Worm (Caenorhabditis elegans) whole organism, young adult: ENCODE results near the gene pud-4.
A peak's percentile ranks its signal among the peaks of the same experiment; 100 is the strongest.

ENCODE experiments used
- B0019.2 ChIP-seq: fragments of 200-800 bp; sonication (Bioruptor generic); conservative IDR thresholded peaks from 2 replicates; pipeline ENCODE4 v1.3.6; 2022; ENCODE audit warnings: missing genetic modification reagents, missing genetic modification characterization, missing compliant biosample characterization
- D2030.7 ChIP-seq: fragments of 200-800 bp; sonication (Bioruptor generic); IDR thresholded peaks from 2 replicates; pipeline ENCODE4 v1.3.6; 2022; ENCODE audit warnings: missing genetic modification reagents, missing genetic modification characterization, missing compliant biosample characterization
- F33H1.4 ChIP-seq: fragments of 200-800 bp; sonication (Bioruptor generic); IDR thresholded peaks from 2 replicates; pipeline ENCODE4 v1.3.6; 2022; ENCODE audit warnings: missing genetic modification reagents, missing genetic modification characterization, missing compliant biosample characterization
- F37B4.10 ChIP-seq: fragments of 200-800 bp; sonication (Bioruptor generic); IDR thresholded peaks from 2 replicates; pipeline ENCODE4 v1.3.6; 2022; ENCODE audit warnings: missing genetic modification characterization, missing compliant biosample characterization
- F49E8.2 ChIP-seq: sonication (generic microtip); optimal IDR thresholded peaks from 3 replicates; lab custom pipeline; 2017; ENCODE audit warnings: missing genetic modification characterization, mild to moderate bottlenecking, missing compliant biosample characterization, antibody characterized with exemption, moderate library complexity; ENCODE audit not compliant: insufficient read depth
- F52B5.7 ChIP-seq: sonication (generic microtip); optimal IDR thresholded peaks from 2 replicates; lab custom pipeline; 2016; ENCODE audit warnings: mild to moderate bottlenecking, missing genetic modification characterization, missing compliant biosample characterization
- F55B11.4 ChIP-seq: sonication (generic microtip); optimal IDR thresholded peaks from 2 replicates; lab custom pipeline; 2016; ENCODE audit warnings: missing compliant biosample characterization, missing genetic modification characterization, borderline replicate concordance; ENCODE audit not compliant: insufficient read depth
- F57C9.4 ChIP-seq: sonication (generic microtip); optimal IDR thresholded peaks from 2 replicates; lab custom pipeline; 2017; ENCODE audit warnings: mild to moderate bottlenecking, missing genetic modification characterization, missing compliant biosample characterization
- Y53F4B.3 ChIP-seq: fragments of 200-800 bp; sonication (Bioruptor generic); IDR thresholded peaks from 2 replicates; pipeline ENCODE4 v1.3.6; 2022; ENCODE audit warnings: missing genetic modification reagents, missing genetic modification characterization, missing compliant biosample characterization
- Y53G8AR.9 ChIP-seq: fragments of 200-800 bp; sonication (Bioruptor generic); conservative IDR thresholded peaks from 2 replicates; pipeline ENCODE4 v1.3.6; 2022; ENCODE audit warnings: missing genetic modification reagents, missing genetic modification characterization, missing compliant biosample characterization
- Y56A3A.18 ChIP-seq: fragments of 200-800 bp; sonication (Bioruptor generic); IDR thresholded peaks from 2 replicates; pipeline ENCODE4 v1.3.6; 2022; ENCODE audit warnings: missing genetic modification reagents, missing genetic modification characterization, missing compliant biosample characterization
- Y79H2A.3 ChIP-seq: fragments of 200-800 bp; sonication (Bioruptor generic); conservative IDR thresholded peaks from 2 replicates; pipeline ENCODE4 v1.3.6; 2022; ENCODE audit warnings: missing genetic modification reagents, missing genetic modification characterization, missing compliant biosample characterization
- ama-1 ChIP-seq, 3 experiments: fragments of 150-350 bp in 1 of 3; sonication (generic microtip) in 2 of 3; optimal IDR thresholded peaks; 2 replicates each; lab custom pipeline; 2014 to 2018; ENCODE audit warnings: missing biosample characterization in 2 of 3, missing genetic modification characterization in 2 of 3, missing genetic modification reagents in 2 of 3
- aptf-2 ChIP-seq: fragments of 200-800 bp; sonication (Bioruptor generic); conservative IDR thresholded peaks from 2 replicates; pipeline ENCODE4 v1.3.6; 2022; ENCODE audit warnings: missing genetic modification reagents, missing genetic modification characterization, missing compliant biosample characterization
- athp-1 ChIP-seq: sonication (generic microtip); optimal IDR thresholded peaks from 2 replicates; lab custom pipeline; 2017; ENCODE audit warnings: mild to moderate bottlenecking, missing genetic modification characterization, missing compliant biosample characterization
- attf-5 ChIP-seq: fragments of 200-800 bp; sonication (Bioruptor generic); optimal IDR thresholded peaks from 2 replicates; lab custom pipeline; 2018; ENCODE audit warnings: mild to moderate bottlenecking, missing genetic modification characterization, missing compliant biosample characterization
- attf-6 ChIP-seq: fragments of 200-800 bp; sonication (Bioruptor generic); IDR thresholded peaks from 2 replicates; pipeline ENCODE4 v1.3.6; 2022; ENCODE audit warnings: missing genetic modification reagents, missing genetic modification characterization, missing compliant biosample characterization
- cebp-2 ChIP-seq: fragments of 200-800 bp; sonication (Bioruptor generic); IDR thresholded peaks from 2 replicates; pipeline ENCODE4 v1.3.6; 2022; ENCODE audit warnings: missing genetic modification characterization, missing compliant biosample characterization
- ceh-79 ChIP-seq: sonication (generic microtip); optimal IDR thresholded peaks from 2 replicates; lab custom pipeline; 2017; ENCODE audit warnings: mild to moderate bottlenecking, missing genetic modification characterization, missing compliant biosample characterization
- chd-7 ChIP-seq: sonication (generic microtip); optimal IDR thresholded peaks from 2 replicates; lab custom pipeline; 2016; ENCODE audit warnings: mild to moderate bottlenecking, missing genetic modification characterization, moderate library complexity, missing compliant biosample characterization
- die-1 ChIP-seq: sonication (generic microtip); optimal IDR thresholded peaks from 2 replicates; lab custom pipeline; 2016; ENCODE audit warnings: missing genotype, mild to moderate bottlenecking, missing genetic modification characterization, missing compliant biosample characterization
- dpl-1 ChIP-seq: fragments of 150-350 bp; optimal IDR thresholded peaks from 2 replicates; lab custom pipeline; 2014; ENCODE audit warnings: missing biosample characterization, missing genetic modification reagents, missing genetic modification characterization
- egrh-3 ChIP-seq: fragments of 200-800 bp; sonication (Bioruptor generic); IDR thresholded peaks from 2 replicates; pipeline ENCODE4 v1.3.6; 2022; ENCODE audit warnings: missing genetic modification reagents, missing genetic modification characterization, missing compliant biosample characterization
- ekl-4 ChIP-seq: fragments of 200-800 bp; sonication (Bioruptor generic); IDR thresholded peaks from 2 replicates; pipeline ENCODE4 v1.3.6; 2022; ENCODE audit warnings: missing genetic modification reagents, missing genetic modification characterization, missing compliant biosample characterization
- hlh-12 ChIP-seq: sonication (generic microtip); optimal IDR thresholded peaks from 2 replicates; lab custom pipeline; 2016; ENCODE audit warnings: missing genetic modification characterization, missing compliant biosample characterization
- hmg-20 ChIP-seq: fragments of 200-800 bp; sonication (Bioruptor generic); IDR thresholded peaks from 2 replicates; pipeline ENCODE4 v1.3.6; 2022; ENCODE audit warnings: missing genetic modification reagents, missing genetic modification characterization, missing compliant biosample characterization
- hrde-1 ChIP-seq: sonication (generic microtip); optimal IDR thresholded peaks from 2 replicates; lab custom pipeline; 2016; ENCODE audit warnings: missing genetic modification characterization, mild to moderate bottlenecking, missing compliant biosample characterization, moderate library complexity, missing genotype, missing genetic modification reagents, borderline replicate concordance
- lsl-1 ChIP-seq: fragments of 200-800 bp; sonication (Bioruptor generic); optimal IDR thresholded peaks from 2 replicates; lab custom pipeline; 2018; ENCODE audit warnings: mild to moderate bottlenecking, missing genetic modification characterization, moderate library complexity, missing compliant biosample characterization
- lsy-27 ChIP-seq: sonication (generic microtip); optimal IDR thresholded peaks from 2 replicates; lab custom pipeline; 2017; ENCODE audit warnings: missing genetic modification characterization, mild to moderate bottlenecking, missing compliant biosample characterization, antibody characterized with exemption, missing genotype, borderline replicate concordance; ENCODE audit not compliant: insufficient read depth
- madf-10 ChIP-seq: sonication (generic microtip); optimal IDR thresholded peaks from 2 replicates; lab custom pipeline; 2016; ENCODE audit warnings: mild to moderate bottlenecking, missing genetic modification characterization, missing compliant biosample characterization
- mxl-1 ChIP-seq: sonication (generic microtip); optimal IDR thresholded peaks from 2 replicates; lab custom pipeline; 2016; ENCODE audit warnings: missing genetic modification characterization, missing compliant biosample characterization
- nfya-2 ChIP-seq: fragments of 200-800 bp; sonication (Bioruptor generic); IDR thresholded peaks from 2 replicates; pipeline ENCODE4 v1.3.6; 2022; ENCODE audit warnings: missing genetic modification reagents, missing genetic modification characterization, missing compliant biosample characterization
- nhr-80 ChIP-seq: sonication (generic microtip); optimal IDR thresholded peaks from 2 replicates; lab custom pipeline; 2016; ENCODE audit warnings: missing genetic modification characterization, missing compliant biosample characterization
- nhr-90 ChIP-seq: sonication (generic microtip); optimal IDR thresholded peaks from 2 replicates; lab custom pipeline; 2016; ENCODE audit warnings: missing genotype, mild to moderate bottlenecking, missing genetic modification characterization, missing compliant biosample characterization
- rcor-1 ChIP-seq: fragments of 200-800 bp; sonication (Bioruptor generic); IDR thresholded peaks from 2 replicates; pipeline ENCODE4 v1.3.6; 2022; ENCODE audit warnings: missing genetic modification reagents, missing genetic modification characterization, missing compliant biosample characterization
- repo-1 ChIP-seq: sonication (generic microtip); optimal IDR thresholded peaks from 2 replicates; lab custom pipeline; 2017; ENCODE audit warnings: mild to moderate bottlenecking, missing genetic modification characterization, missing compliant biosample characterization
- snpc-3.4 ChIP-seq: sonication (generic microtip); optimal IDR thresholded peaks from 2 replicates; lab custom pipeline; 2017; ENCODE audit warnings: missing genetic modification characterization, mild to moderate bottlenecking, missing compliant biosample characterization, antibody characterized with exemption, moderate library complexity, missing genotype, missing genetic modification reagents
- tbp1 ChIP-seq: fragments of 200-800 bp; sonication (Bioruptor generic); optimal IDR thresholded peaks from 2 replicates; lab custom pipeline; 2018; ENCODE audit warnings: mild to moderate bottlenecking, missing genetic modification characterization, missing compliant biosample characterization
- tbx-9 ChIP-seq: sonication (generic microtip); optimal IDR thresholded peaks from 2 replicates; lab custom pipeline; 2016; ENCODE audit warnings: borderline replicate concordance, missing genetic modification characterization, inconsistent platforms, missing compliant biosample characterization
- tlf-1 ChIP-seq: fragments of 200-800 bp; sonication (Bioruptor generic); optimal IDR thresholded peaks from 2 replicates; lab custom pipeline; 2018; ENCODE audit warnings: mild to moderate bottlenecking, missing genetic modification characterization, missing compliant biosample characterization
- unc-62 ChIP-seq: fragments of 150-350 bp; optimal IDR thresholded peaks from 2 replicates; lab custom pipeline; 2014; ENCODE audit warnings: missing biosample characterization, missing genetic modification reagents, missing genetic modification characterization
- xnd-1 ChIP-seq: sonication (generic microtip); optimal IDR thresholded peaks from 2 replicates; lab custom pipeline; 2016; ENCODE audit warnings: missing genotype, missing genetic modification reagents, missing genetic modification characterization, missing compliant biosample characterization
- zfh-2 ChIP-seq: fragments of 200-800 bp; sonication (Bioruptor generic); conservative IDR thresholded peaks from 2 replicates; pipeline ENCODE4 v1.3.6; 2022; ENCODE audit warnings: missing genetic modification reagents, missing genetic modification characterization, missing compliant biosample characterization
- ztf-18 ChIP-seq: sonication (generic microtip); optimal IDR thresholded peaks from 2 replicates; lab custom pipeline; 2016; ENCODE audit warnings: missing genotype, mild to moderate bottlenecking, missing genetic modification characterization, missing compliant biosample characterization
- ztf-3 ChIP-seq: fragments of 200-800 bp; sonication (Bioruptor generic); optimal IDR thresholded peaks from 2 replicates; lab custom pipeline; 2018; ENCODE audit warnings: mild to moderate bottlenecking, missing genetic modification characterization, missing compliant biosample characterization
- ztf-6 ChIP-seq: fragments of 200-800 bp; sonication (Bioruptor generic); IDR thresholded peaks from 2 replicates; pipeline ENCODE4 v1.3.6; 2022; ENCODE audit warnings: missing genetic modification reagents, missing genetic modification characterization, missing compliant biosample characterization

pud-4 gene

ce11 chrV:2306383-2306782 lies 20.1 kb upstream of the pud-4 start:
- TF ChIP-seq F33H1.4 (GFP tag; lab: Robert Waterston, UW) (no peak), dpl-1 (GFP tag; lab: Kevin White, UChicago) (no peak), cebp-2 (GFP tag; lab: Robert Waterston, UW) (no peak), Y53F4B.3 (GFP tag; lab: Robert Waterston, UW) (no peak), zfh-2 (GFP tag; lab: Robert Waterston, UW) (no peak), lsl-1 (GFP tag; lab: Kevin White, UChicago) (no peak), D2030.7 (GFP tag; lab: Robert Waterston, UW) (no peak), ztf-18 (tag; lab: Kevin White, UChicago) (no peak), snpc-3.4 (tag; lab: Kevin White, UChicago) (no peak), ekl-4 (GFP tag; lab: Robert Waterston, UW) (no peak), chd-7 (tag; lab: Kevin White, UChicago) (no peak), repo-1 (tag; lab: Kevin White, UChicago) (no peak), tlf-1 (GFP tag; lab: Kevin White, UChicago) (no peak), madf-10 (tag; lab: Kevin White, UChicago) (no peak), F49E8.2 (tag; lab: Kevin White, UChicago) (no peak), attf-5 (GFP tag; lab: Kevin White, UChicago) (no peak), nfya-2 (no peak), Y53G8AR.9 (GFP tag; lab: Robert Waterston, UW) (no peak), tbx-9 (no peak), die-1 (tag; lab: Kevin White, UChicago) (no peak)

ce11 chrV:2308246-2308645 lies 18.2 kb upstream of the pud-4 start:
- TF ChIP-seq tbx-9 (no peak), chd-7 (tag; lab: Kevin White, UChicago) (no peak), F37B4.10 (GFP tag; lab: Robert Waterston, UW) (no peak), hrde-1 (tag; lab: Kevin White, UChicago) (no peak), tbp1 (peak; percentile 43), aptf-2 (GFP tag; lab: Robert Waterston, UW) (no peak), unc-62 (GFP tag; lab: Kevin White, UChicago) (peak; percentile 10), ztf-6 (no peak), nfya-2 (no peak), egrh-3 (no peak), Y53G8AR.9 (GFP tag; lab: Robert Waterston, UW) (no peak), Y56A3A.18 (GFP tag; lab: Robert Waterston, UW) (no peak), ama-1 (optimal IDR thresholded peaks at IDR 0.05; lab: Kevin White, UChicago) (no peak), ama-1 (GFP tag; optimal IDR thresholded peaks at IDR 0.05; lab: Kevin White, UChicago) (no peak), nhr-80 (tag; lab: Kevin White, UChicago) (peak; percentile 99), attf-6 (GFP tag; lab: Robert Waterston, UW) (no peak), ztf-18 (tag; lab: Kevin White, UChicago) (no peak), B0019.2 (GFP tag; lab: Robert Waterston, UW) (no peak), F57C9.4 (tag; lab: Kevin White, UChicago) (no peak), lsy-27 (tag; lab: Kevin White, UChicago) (no peak), mxl-1 (tag; lab: Kevin White, UChicago) (no peak), F33H1.4 (GFP tag; lab: Robert Waterston, UW) (no peak), F52B5.7 (tag; lab: Kevin White, UChicago) (no peak), zfh-2 (GFP tag; lab: Robert Waterston, UW) (no peak), hlh-12 (tag; lab: Kevin White, UChicago) (no peak), Y79H2A.3 (GFP tag; lab: Robert Waterston, UW) (no peak), athp-1 (tag; lab: Kevin White, UChicago) (no peak), F55B11.4 (tag; lab: Kevin White, UChicago) (no peak), ceh-79 (tag; lab: Kevin White, UChicago) (no peak), rcor-1 (GFP tag; lab: Robert Waterston, UW) (no peak), F49E8.2 (tag; lab: Kevin White, UChicago) (no peak), nhr-90 (tag; lab: Kevin White, UChicago) (peak; percentile 57), ztf-3 (GFP tag; lab: Kevin White, UChicago) (no peak), hmg-20 (GFP tag; lab: Robert Waterston, UW) (no peak), xnd-1 (tag; lab: Kevin White, UChicago) (no peak)
